Fruit fly (Drosophila melanogaster) Kc167 (cell line): Measurements from ENCODE around the gene CG44040.

Source experiments
- Myc ChIP-seq: fragments of >200 bp; optimal IDR thresholded peaks from 2 replicates; lab custom pipeline; 2017; ENCODE audit warnings: missing external identifiers
- Sin3A ChIP-seq: fragments of >200 bp; optimal IDR thresholded peaks from 2 replicates; lab custom pipeline; 2018; ENCODE audit warnings: missing external identifiers
- insv ChIP-seq: fragments of >200 bp; optimal IDR thresholded peaks from 3 replicates; lab custom pipeline; 2018; ENCODE audit warnings: missing external identifiers
- psq ChIP-seq: fragments of >200 bp; optimal IDR thresholded peaks from 2 replicates; lab custom pipeline; 2017; ENCODE audit warnings: missing external identifiers

- TF ChIP-seq Sin3A (lab: Kevin White, UChicago) = no peak
- TF ChIP-seq Myc (lab: Kevin White, UChicago) = no peak
- TF ChIP-seq psq (lab: Kevin White, UChicago) = no peak
- TF ChIP-seq insv (lab: Kevin White, UChicago) = no peak
These were observed 36.0 kb downstream of the CG44040 start for dm6 chr3R:15356152-15356551.
